Fruit fly (Drosophila melanogaster) whole organism, embryonic: ENCODE results near the gene CG14931.

Experiments
- BEAF-32 ChIP-seq: fragments of 200-800 bp; sonication (Bioruptor generic); optimal IDR thresholded peaks from 3 replicates; lab custom pipeline; 2017; ENCODE audit warnings: missing biosample characterization, missing genetic modification characterization, mild to moderate bottlenecking, moderate library complexity, missing genetic modification reagents
- CG10267 ChIP-seq: fragments of 200-800 bp; sonication (Bioruptor generic); optimal IDR thresholded peaks from 2 replicates; lab custom pipeline; 2018; ENCODE audit warnings: missing biosample characterization, mild to moderate bottlenecking, missing genetic modification characterization, moderate library complexity
- CG11560 ChIP-seq: fragments of 200-800 bp; sonication (Bioruptor generic); IDR thresholded peaks from 3 replicates; pipeline ENCODE4 v1.3.6; 2022; ENCODE audit warnings: missing biosample characterization, missing genetic modification characterization
- CG11723 ChIP-seq: fragments of 200-800 bp; sonication (Bioruptor generic); optimal IDR thresholded peaks from 2 replicates; lab custom pipeline; 2017; ENCODE audit warnings: missing biosample characterization, mild to moderate bottlenecking, missing genetic modification characterization
- CG12104 ChIP-seq: fragments of 200-800 bp; sonication (Bioruptor generic); optimal IDR thresholded peaks from 3 replicates; lab custom pipeline; 2016; ENCODE audit warnings: missing biosample characterization, missing genetic modification characterization
- CG12942 ChIP-seq: fragments of 200-800 bp; sonication (Bioruptor generic); optimal IDR thresholded peaks from 3 replicates; lab custom pipeline; 2016; ENCODE audit warnings: missing biosample characterization, missing genetic modification characterization
- CG16813 ChIP-seq: fragments of 200-800 bp; sonication (Bioruptor generic); IDR thresholded peaks from 3 replicates; pipeline ENCODE4 v1.3.6; 2022; ENCODE audit warnings: missing biosample characterization, missing genetic modification characterization; ENCODE audit not compliant: partially characterized antibody
- CG17568 ChIP-seq: fragments of 200-800 bp; sonication (Bioruptor generic); optimal IDR thresholded peaks from 2 replicates; lab custom pipeline; 2018; ENCODE audit warnings: missing biosample characterization, mild to moderate bottlenecking, missing genetic modification characterization, moderate library complexity
- CG1832 ChIP-seq: fragments of 200-800 bp; sonication (Bioruptor generic); optimal IDR thresholded peaks from 2 replicates; lab custom pipeline; 2017; ENCODE audit warnings: missing biosample characterization, mild to moderate bottlenecking, missing genetic modification characterization, inconsistent platforms
- CG2120 ChIP-seq: fragments of 200-800 bp; sonication (Bioruptor generic); optimal IDR thresholded peaks from 3 replicates; lab custom pipeline; 2016; ENCODE audit warnings: missing biosample characterization, missing genetic modification characterization
- CG2678 ChIP-seq: fragments of 200-800 bp; sonication (Bioruptor generic); optimal IDR thresholded peaks from 3 replicates; lab custom pipeline; 2019; ENCODE audit warnings: missing biosample characterization, mild to moderate bottlenecking, missing genetic modification characterization, moderate library complexity
- CG30020 ChIP-seq: fragments of 200-800 bp; optimal IDR thresholded peaks from 2 replicates; lab custom pipeline; 2019; ENCODE audit warnings: missing biosample characterization, mild to moderate bottlenecking, missing genetic modification characterization, moderate library complexity
- CG3407 ChIP-seq: fragments of 200-800 bp; sonication (Bioruptor generic); optimal IDR thresholded peaks from 2 replicates; lab custom pipeline; 2018; ENCODE audit warnings: missing biosample characterization, mild to moderate bottlenecking, missing genetic modification characterization
- CG34376 ChIP-seq: fragments of 200-800 bp; sonication (Bioruptor generic); optimal IDR thresholded peaks from 2 replicates; lab custom pipeline; 2018; ENCODE audit warnings: missing biosample characterization, mild to moderate bottlenecking, missing genetic modification characterization
- CG3838 ChIP-seq: fragments of 200-800 bp; sonication (Bioruptor generic); optimal IDR thresholded peaks from 3 replicates; lab custom pipeline; 2016; ENCODE audit warnings: missing biosample characterization, missing genetic modification characterization
- CG7357 ChIP-seq: fragments of 200-800 bp; sonication (Bioruptor generic); IDR thresholded peaks from 3 replicates; pipeline ENCODE4 v1.3.6; 2022; ENCODE audit warnings: missing biosample characterization, missing genetic modification characterization
- CG7928 ChIP-seq: fragments of 200-800 bp; sonication (Bioruptor generic); optimal IDR thresholded peaks from 2 replicates; lab custom pipeline; 2017; ENCODE audit warnings: missing biosample characterization, mild to moderate bottlenecking, missing genetic modification characterization
- CG8388 ChIP-seq: fragments of 200-800 bp; sonication (Bioruptor generic); optimal IDR thresholded peaks from 2 replicates; lab custom pipeline; 2019; ENCODE audit warnings: missing biosample characterization, mild to moderate bottlenecking, missing genetic modification characterization, moderate library complexity
- CG8924 ChIP-seq: fragments of 200-800 bp; optimal IDR thresholded peaks from 3 replicates; lab custom pipeline; 2019; ENCODE audit warnings: missing biosample characterization, mild to moderate bottlenecking, missing genetic modification characterization, moderate library complexity
- CG9437 ChIP-seq: fragments of 200-800 bp; sonication (Bioruptor generic); optimal IDR thresholded peaks from 2 replicates; lab custom pipeline; 2018; ENCODE audit warnings: missing biosample characterization, mild to moderate bottlenecking, missing genetic modification characterization
- CG9797 ChIP-seq: fragments of 200-800 bp; sonication (Bioruptor generic); optimal IDR thresholded peaks from 3 replicates; lab custom pipeline; 2018; ENCODE audit warnings: missing biosample characterization, mild to moderate bottlenecking, missing genetic modification characterization
- D ChIP-seq, 2 experiments: fragments of 200-800 bp in 1 of 2; fragments of >200 bp in 1 of 2; sonication (Bioruptor generic) in 1 of 2; optimal IDR thresholded peaks; 2 replicates in 1 of 2; 3 replicates in 1 of 2; lab custom pipeline; 2017; ENCODE audit warnings: mild to moderate bottlenecking in 1 of 2, missing biosample characterization in 1 of 2, missing genetic modification characterization in 1 of 2, missing genetic modification reagents in 1 of 2
- Dad ChIP-seq: fragments of 200-800 bp; sonication (Bioruptor generic); optimal IDR thresholded peaks from 3 replicates; lab custom pipeline; 2016; ENCODE audit warnings: missing biosample characterization, missing genetic modification characterization
- E2f2 ChIP-seq: fragments of 200-800 bp; sonication (Bioruptor generic); IDR thresholded peaks from 2 replicates; pipeline ENCODE4 v1.3.6; 2022; ENCODE audit warnings: missing biosample characterization, missing genetic modification characterization
- HmgD ChIP-seq: fragments of 200-800 bp; sonication (Bioruptor generic); optimal IDR thresholded peaks from 3 replicates; lab custom pipeline; 2016; ENCODE audit warnings: missing biosample characterization, missing genetic modification characterization
- Hr3 ChIP-seq: fragments of 200-800 bp; sonication (Bioruptor generic); optimal IDR thresholded peaks from 3 replicates; lab custom pipeline; 2016; ENCODE audit warnings: missing biosample characterization, missing genetic modification characterization
- Hr51 ChIP-seq, 2 experiments: fragments of 200-800 bp; sonication (Bioruptor generic); optimal IDR thresholded peaks; 2 replicates in 1 of 2; 3 replicates in 1 of 2; lab custom pipeline; 2016 to 2018; ENCODE audit warnings: missing biosample characterization in 2 of 2, missing genetic modification characterization in 2 of 2, mild to moderate bottlenecking in 1 of 2, moderate library complexity in 1 of 2
- NC2β ChIP-seq: fragments of 200-800 bp; sonication (Bioruptor generic); optimal IDR thresholded peaks from 2 replicates; lab custom pipeline; 2016; ENCODE audit warnings: missing biosample characterization, missing genetic modification characterization
- NK7.1 ChIP-seq: fragments of 200-800 bp; sonication (Bioruptor generic); optimal IDR thresholded peaks from 3 replicates; lab custom pipeline; 2016; ENCODE audit warnings: missing biosample characterization, missing genetic modification characterization
- Side ChIP-seq: fragments of 200-800 bp; sonication (Bioruptor generic); optimal IDR thresholded peaks from 2 replicates; lab custom pipeline; 2016; ENCODE audit warnings: missing biosample characterization, missing genetic modification characterization
- Stat92E ChIP-seq, 3 experiments: fragments of >200 bp in 2 of 3; fragments of 200-800 bp in 1 of 3; sonication (Bioruptor generic) in 1 of 3; optimal IDR thresholded peaks; 2 replicates each; lab custom pipeline; 2017 to 2019; ENCODE audit warnings: missing biosample characterization in 3 of 3, missing genetic modification characterization in 3 of 3, mild to moderate bottlenecking in 1 of 3, moderate library complexity in 1 of 3
- ato ChIP-seq: fragments of 200-800 bp; sonication (Bioruptor generic); IDR thresholded peaks from 2 replicates; pipeline ENCODE4 v1.3.6; 2022; ENCODE audit warnings: missing biosample characterization, missing genetic modification characterization; ENCODE audit not compliant: partially characterized antibody
- dmrt99B ChIP-seq: fragments of 200-800 bp; sonication (Bioruptor generic); optimal IDR thresholded peaks from 2 replicates; lab custom pipeline; 2018; ENCODE audit warnings: missing biosample characterization, mild to moderate bottlenecking, missing genetic modification characterization, moderate library complexity
- dysf ChIP-seq: fragments of 200-800 bp; sonication (Bioruptor generic); IDR thresholded peaks from 3 replicates; pipeline ENCODE4 v1.3.6; 2022; ENCODE audit warnings: missing biosample characterization, missing genetic modification characterization
- gem ChIP-seq: fragments of 200-800 bp; sonication (Bioruptor generic); optimal IDR thresholded peaks from 2 replicates; lab custom pipeline; 2019; ENCODE audit warnings: missing biosample characterization, mild to moderate bottlenecking, missing genetic modification characterization, moderate library complexity
- hb ChIP-seq: fragments of 200-800 bp; sonication (Bioruptor generic); IDR thresholded peaks from 3 replicates; pipeline ENCODE4 v1.3.6; 2022; ENCODE audit warnings: missing biosample characterization, missing genetic modification characterization; ENCODE audit not compliant: partially characterized antibody
- hth ChIP-seq: fragments of >200 bp; optimal IDR thresholded peaks from 2 replicates; lab custom pipeline; 2017; ENCODE audit warnings: inconsistent platforms
- kni ChIP-seq: fragments of 200-800 bp; sonication (Bioruptor generic); optimal IDR thresholded peaks from 3 replicates; lab custom pipeline; 2017; ENCODE audit warnings: mild to moderate bottlenecking, missing biosample characterization, missing genetic modification reagents, missing genetic modification characterization
- oc ChIP-seq: fragments of 200-800 bp; sonication (Bioruptor generic); optimal IDR thresholded peaks from 2 replicates; lab custom pipeline; 2018; ENCODE audit warnings: missing biosample characterization, mild to moderate bottlenecking, missing genetic modification characterization, moderate library complexity
- pb ChIP-seq: fragments of 200-800 bp; sonication (Bioruptor generic); optimal IDR thresholded peaks from 3 replicates; lab custom pipeline; 2016; ENCODE audit warnings: missing biosample characterization, missing genetic modification characterization
- ranshi ChIP-seq: fragments of 200-800 bp; sonication (Bioruptor generic); IDR thresholded peaks from 2 replicates; pipeline ENCODE4 v1.3.6; 2022; ENCODE audit warnings: missing biosample characterization, missing genetic modification characterization
- run ChIP-seq: fragments of 200-800 bp; sonication (Bioruptor generic); optimal IDR thresholded peaks from 3 replicates; lab custom pipeline; 2018; ENCODE audit warnings: missing biosample characterization, mild to moderate bottlenecking, missing genetic modification characterization
- sisA ChIP-seq: fragments of 200-800 bp; sonication (Bioruptor generic); IDR thresholded peaks from 2 replicates; pipeline ENCODE4 v1.3.6; 2022; ENCODE audit warnings: missing biosample characterization, missing genetic modification characterization
- tin ChIP-seq: fragments of 200-800 bp; sonication (Bioruptor generic); optimal IDR thresholded peaks from 3 replicates; lab custom pipeline; 2016; ENCODE audit warnings: missing biosample characterization, missing genetic modification characterization
- usp ChIP-seq: fragments of >200 bp; optimal IDR thresholded peaks from 2 replicates; lab custom pipeline; 2017; ENCODE audit warnings: missing biosample characterization, missing genetic modification characterization
- wek ChIP-seq: fragments of 200-800 bp; sonication (Bioruptor generic); optimal IDR thresholded peaks from 3 replicates; lab custom pipeline; 2018; ENCODE audit warnings: missing biosample characterization, mild to moderate bottlenecking, missing genetic modification characterization, moderate library complexity
- yki ChIP-seq: fragments of >200 bp; optimal IDR thresholded peaks from 3 replicates; lab custom pipeline; 2018
- zfh1 ChIP-seq: fragments of 200-800 bp; sonication (Bioruptor generic); IDR thresholded peaks from 3 replicates; pipeline ENCODE4 v1.3.6; 2022; ENCODE audit warnings: missing biosample characterization, missing genetic modification characterization

Gene CG14931

DNA sequence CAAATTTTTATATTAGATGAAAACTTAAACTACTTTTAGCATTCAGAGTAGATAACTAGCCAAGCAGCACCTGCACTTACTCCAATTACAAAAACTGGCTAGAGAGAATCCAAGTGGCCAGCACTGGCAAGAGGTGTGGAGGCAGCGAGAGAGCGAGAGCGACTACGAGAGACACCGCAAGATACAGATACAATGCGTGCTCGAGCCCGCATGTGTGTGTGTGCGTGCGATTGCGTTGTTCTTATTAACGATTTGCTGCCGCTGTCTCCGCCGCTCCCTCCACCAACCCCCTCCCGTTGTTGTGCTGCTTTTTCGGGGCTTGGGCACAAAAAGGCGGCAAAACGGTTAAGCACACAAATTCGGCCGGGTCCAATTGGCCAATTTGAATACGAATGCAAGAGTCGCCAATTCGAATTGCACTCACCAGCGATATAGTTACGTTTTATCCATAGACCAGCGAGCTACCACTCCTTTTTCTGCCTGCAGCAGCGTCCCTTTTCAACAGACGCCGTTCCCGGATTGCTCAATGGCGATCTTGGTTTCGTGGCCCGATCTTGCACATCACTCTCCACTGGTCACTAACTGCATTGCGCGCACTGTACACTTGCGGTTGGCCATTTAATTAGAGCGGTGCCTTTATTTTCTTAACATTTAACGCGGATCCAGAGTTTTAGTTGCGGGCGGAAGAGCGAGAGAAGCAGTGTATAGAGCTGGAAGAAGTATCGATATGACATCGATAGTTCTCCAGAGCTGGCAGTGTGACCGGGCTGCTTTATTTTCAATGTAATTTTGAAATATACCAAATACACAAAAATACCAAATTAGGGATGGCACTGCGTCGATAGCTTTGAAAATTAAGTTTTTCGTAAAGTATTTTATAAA lies 20.8 kb downstream of the CG14931 start, which contains the start of gene crol (continued):
- TF ChIP-seq CG17568 (GFP tag; lab: Kevin White, UChicago) = no peak
- peak; percentile 49; the same call in 1 of the 2 replicates for TF ChIP-seq E2f2 (GFP tag; lab: Robert Waterston, UW)
- TF ChIP-seq NC2β = peak; percentile 20
- 0 out of 3 replicates have a peak, but pooled peaks have one; percentile 10 for TF ChIP-seq zfh1 (GFP tag; lab: Robert Waterston, UW)
- TF ChIP-seq CG10267 (tag; lab: Kevin White, UChicago) = peak; percentile 48
- TF ChIP-seq CG2120 (GFP tag; lab: Kevin White, UChicago) = peak; percentile 40
- TF ChIP-seq Side (GFP tag; lab: Kevin White, UChicago) = no peak
- no peak for TF ChIP-seq CG2678 (tag; lab: Kevin White, UChicago)
- no peak for TF ChIP-seq CG9437 (GFP tag; lab: Kevin White, UChicago)
- peak; percentile 10 for TF ChIP-seq CG12942 (GFP tag; lab: Kevin White, UChicago)
- TF ChIP-seq ranshi (GFP tag; lab: Robert Waterston, UW) = no peak
- no peak; the same call in 2 of the 3 replicates for TF ChIP-seq dysf (GFP tag; lab: Robert Waterston, UW)
- TF ChIP-seq pb (GFP tag; lab: Kevin White, UChicago) = no peak
- TF ChIP-seq BEAF-32 = peak; percentile 88
- no peak for TF ChIP-seq tin (GFP tag; lab: Kevin White, UChicago)
- no peak for TF ChIP-seq oc (tag; lab: Kevin White, UChicago)
- TF ChIP-seq CG9797 (GFP tag; lab: Kevin White, UChicago) = peak; percentile 87
- TF ChIP-seq Hr51 (GFP tag; optimal IDR thresholded peaks at IDR 0.05; lab: Kevin White, UChicago) = peak in 1 of 2 experiments; percentile 34
- no peak for TF ChIP-seq hth (lab: Kevin White, UChicago)
- no peak for TF ChIP-seq CG7357 (GFP tag; lab: Robert Waterston, UW)
- no peak for TF ChIP-seq CG3838
- no peak for TF ChIP-seq CG7928 (GFP tag; lab: Kevin White, UChicago)
- TF ChIP-seq NK7.1 = no peak
- no peak for TF ChIP-seq usp (GFP tag; lab: Kevin White, UChicago)
- no peak for TF ChIP-seq CG12104 (GFP tag; lab: Kevin White, UChicago)
- TF ChIP-seq CG1832 (GFP tag; lab: Kevin White, UChicago) = peak; percentile 11
- TF ChIP-seq Dad (GFP tag; lab: Kevin White, UChicago) = peak; percentile 15
- no peak for TF ChIP-seq CG8388
- peak; percentile 72 for TF ChIP-seq yki
- TF ChIP-seq HmgD = no peak
- TF ChIP-seq Hr3 (GFP tag; lab: Kevin White, UChicago) = peak; percentile 36
- TF ChIP-seq hb (GFP tag; lab: Robert Waterston, UW) = peak; percentile 67; the same call in 2 of the 3 replicates
- peak; percentile 93 for TF ChIP-seq kni (GFP tag; lab: Kevin White, UChicago)
- no peak for TF ChIP-seq CG11560
- TF ChIP-seq CG30020 (tag; lab: Kevin White, UChicago) = peak; percentile 52
- TF ChIP-seq CG11723 (GFP tag; lab: Kevin White, UChicago) = no peak
- peak; percentile 6 for TF ChIP-seq dmrt99B
- TF ChIP-seq CG8924 (tag; lab: Kevin White, UChicago) = peak; percentile 42
- peak; percentile 61 for TF ChIP-seq D (optimal IDR thresholded peaks at IDR 0.05; lab: Kevin White, UChicago)
- TF ChIP-seq D (GFP tag; optimal IDR thresholded peaks at IDR 0.05; lab: Kevin White, UChicago) = no peak
- TF ChIP-seq run (tag; lab: Kevin White, UChicago) = no peak
- peak; percentile 74 for TF ChIP-seq ato (GFP tag; lab: Robert Waterston, UW)
- TF ChIP-seq gem = no peak
- TF ChIP-seq sisA (GFP tag; lab: Robert Waterston, UW) = no peak
- TF ChIP-seq wek (GFP tag; lab: Kevin White, UChicago) = no peak
- peak; percentile 86 for TF ChIP-seq CG16813 (GFP tag; lab: Robert Waterston, UW)
- no peak for TF ChIP-seq Stat92E (GFP tag; optimal IDR thresholded peaks at IDR 0.05; lab: Kevin White, UChicago)
- peak; percentile 44 for TF ChIP-seq CG34376 (GFP tag; lab: Kevin White, UChicago)
- no peak for TF ChIP-seq CG3407 (GFP tag; lab: Kevin White, UChicago)
